Worm (Caenorhabditis elegans) whole organism, L4/young adult: ENCODE data around the gene srh-300.

Experiments
- W03F9.2 ChIP-seq: fragments of 150-350 bp; optimal IDR thresholded peaks from 2 replicates; lab custom pipeline; 2014; ENCODE audit warnings: missing biosample characterization, missing genetic modification characterization
- dao-5 ChIP-seq: sonication (generic microtip); optimal IDR thresholded peaks from 2 replicates; lab custom pipeline; 2016; ENCODE audit warnings: missing genotype, missing genetic modification characterization, moderate library complexity, missing compliant biosample characterization
- him-1 ChIP-seq: sonication (generic microtip); optimal IDR thresholded peaks from 2 replicates; lab custom pipeline; 2016; ENCODE audit warnings: missing genotype, missing genetic modification reagents, missing genetic modification characterization, missing compliant biosample characterization

DNA sequence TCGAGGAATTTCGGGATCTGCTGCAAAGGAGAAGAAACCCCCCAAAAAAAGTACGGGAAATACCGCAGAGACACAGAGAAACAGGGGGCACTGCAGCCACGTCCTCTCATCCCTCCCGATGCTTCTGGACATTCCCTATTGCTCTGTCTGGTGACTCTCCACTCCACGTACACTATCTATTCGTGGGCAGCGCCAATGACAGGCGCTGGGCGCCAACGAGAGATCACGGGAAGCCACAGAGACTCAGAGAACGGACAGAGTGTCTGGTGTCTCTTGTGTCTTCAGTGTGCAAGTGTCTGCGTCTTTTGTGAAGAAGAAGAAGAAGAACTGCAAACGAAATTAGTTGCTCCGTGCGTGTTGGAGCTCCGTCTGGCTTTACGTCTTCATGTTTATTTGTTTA is 36.0 kb downstream of the srh-300 start:
- TF ChIP-seq dao-5 (tag; lab: Kevin White, UChicago) (no peak), him-1 (peak; percentile 71), W03F9.2 (tag; lab: Kevin White, UChicago) (no peak)
